Worm (Caenorhabditis elegans) whole organism, young adult: ENCODE results near the gene eco-1.

Experiments used
- B0261.1 ChIP-seq: sonication (generic microtip); optimal IDR thresholded peaks from 2 replicates; lab custom pipeline; 2016; ENCODE audit warnings: mild to moderate bottlenecking, missing genetic modification characterization, moderate library complexity, missing compliant biosample characterization
- F23B12.7 ChIP-seq: sonication (generic microtip); optimal IDR thresholded peaks from 2 replicates; lab custom pipeline; 2017; ENCODE audit warnings: missing genetic modification characterization, mild to moderate bottlenecking, missing compliant biosample characterization, antibody characterized with exemption, moderate library complexity; ENCODE audit not compliant: insufficient read depth
- F37B4.10 ChIP-seq: fragments of 200-800 bp; sonication (Bioruptor generic); IDR thresholded peaks from 2 replicates; pipeline ENCODE4 v1.3.6; 2022; ENCODE audit warnings: missing genetic modification characterization, missing compliant biosample characterization
- F52B5.7 ChIP-seq: sonication (generic microtip); optimal IDR thresholded peaks from 2 replicates; lab custom pipeline; 2016; ENCODE audit warnings: mild to moderate bottlenecking, missing genetic modification characterization, missing compliant biosample characterization
- F57A8.1 ChIP-seq: fragments of 200-800 bp; sonication (Bioruptor generic); optimal IDR thresholded peaks from 2 replicates; lab custom pipeline; 2018; ENCODE audit warnings: mild to moderate bottlenecking, missing genetic modification characterization, moderate library complexity, missing compliant biosample characterization
- K12H6.12 ChIP-seq: fragments of 200-800 bp; sonication (Bioruptor generic); optimal IDR thresholded peaks from 2 replicates; lab custom pipeline; 2018; ENCODE audit warnings: mild to moderate bottlenecking, missing genetic modification characterization, missing compliant biosample characterization
- T26A5.8 ChIP-seq: sonication (generic microtip); optimal IDR thresholded peaks from 2 replicates; lab custom pipeline; 2016; ENCODE audit warnings: missing genetic modification characterization, missing compliant biosample characterization
- Y56A3A.18 ChIP-seq: fragments of 200-800 bp; sonication (Bioruptor generic); IDR thresholded peaks from 2 replicates; pipeline ENCODE4 v1.3.6; 2022; ENCODE audit warnings: missing genetic modification reagents, missing genetic modification characterization, missing compliant biosample characterization
- ZK185.1 ChIP-seq: sonication (generic microtip); optimal IDR thresholded peaks from 2 replicates; lab custom pipeline; 2016; ENCODE audit warnings: mild to moderate bottlenecking, missing genetic modification characterization, missing compliant biosample characterization; ENCODE audit not compliant: poor library complexity, severe bottlenecking
- atf-7 ChIP-seq: sonication (generic microtip); optimal IDR thresholded peaks from 2 replicates; lab custom pipeline; 2017; ENCODE audit warnings: mild to moderate bottlenecking, missing genetic modification characterization, missing compliant biosample characterization
- bed-2 ChIP-seq: fragments of 200-800 bp; sonication (Bioruptor generic); IDR thresholded peaks from 2 replicates; pipeline ENCODE4 v1.3.6; 2022; ENCODE audit warnings: missing genetic modification reagents, missing genetic modification characterization, missing compliant biosample characterization
- cebp-1 ChIP-seq, 2 experiments: fragments of 200-800 bp in 1 of 2; sonication (Bioruptor generic) in 1 of 2; sonication (generic microtip) in 1 of 2; IDR thresholded peaks in 1 of 2; optimal IDR thresholded peaks in 1 of 2; 2 replicates each; pipeline versions ENCODE4 v1.3.6 to Lab custom; 2017 to 2022; ENCODE audit warnings: missing compliant biosample characterization in 2 of 2, missing genetic modification characterization in 2 of 2, mild to moderate bottlenecking in 1 of 2, missing genetic modification reagents in 1 of 2, moderate library complexity in 1 of 2
- ceh-100 ChIP-seq: fragments of 200-800 bp; sonication (Bioruptor generic); IDR thresholded peaks from 2 replicates; pipeline ENCODE4 v1.3.6; 2022; ENCODE audit warnings: missing genetic modification reagents, missing genetic modification characterization, missing compliant biosample characterization
- ceh-58 ChIP-seq: fragments of 200-800 bp; sonication (Bioruptor generic); IDR thresholded peaks from 2 replicates; pipeline ENCODE4 v1.3.6; 2022; ENCODE audit warnings: missing genetic modification characterization, missing compliant biosample characterization
- chd-7 ChIP-seq: sonication (generic microtip); optimal IDR thresholded peaks from 2 replicates; lab custom pipeline; 2016; ENCODE audit warnings: mild to moderate bottlenecking, missing genetic modification characterization, moderate library complexity, missing compliant biosample characterization
- die-1 ChIP-seq: sonication (generic microtip); optimal IDR thresholded peaks from 2 replicates; lab custom pipeline; 2016; ENCODE audit warnings: missing genotype, mild to moderate bottlenecking, missing genetic modification characterization, missing compliant biosample characterization
- dox-1 ChIP-seq: fragments of 200-800 bp; sonication (Bioruptor generic); IDR thresholded peaks from 2 replicates; pipeline ENCODE4 v1.3.6; 2022; ENCODE audit warnings: missing genetic modification reagents, missing genetic modification characterization, missing compliant biosample characterization
- efl-1 ChIP-seq: fragments of 150-350 bp; optimal IDR thresholded peaks from 2 replicates; lab custom pipeline; 2014; ENCODE audit warnings: missing biosample characterization, missing genetic modification reagents, missing genetic modification characterization
- egl-44 ChIP-seq: fragments of 200-800 bp; sonication (Bioruptor generic); IDR thresholded peaks from 2 replicates; pipeline ENCODE4 v1.3.6; 2022; ENCODE audit warnings: missing genetic modification reagents, missing genetic modification characterization, missing compliant biosample characterization
- fkh-3 ChIP-seq: sonication (generic microtip); optimal IDR thresholded peaks from 2 replicates; lab custom pipeline; 2016; ENCODE audit warnings: mild to moderate bottlenecking, missing genetic modification characterization, missing compliant biosample characterization
- him-1 ChIP-seq: sonication (generic microtip); optimal IDR thresholded peaks from 2 replicates; lab custom pipeline; 2016; ENCODE audit warnings: missing genotype, missing genetic modification reagents, missing genetic modification characterization, missing compliant biosample characterization
- hlh-12 ChIP-seq: sonication (generic microtip); optimal IDR thresholded peaks from 2 replicates; lab custom pipeline; 2016; ENCODE audit warnings: missing genetic modification characterization, missing compliant biosample characterization
- hlh-26 ChIP-seq: fragments of 200-800 bp; sonication (Bioruptor generic); conservative IDR thresholded peaks from 2 replicates; pipeline ENCODE4 v1.3.6; 2022; ENCODE audit warnings: missing genetic modification reagents, missing genetic modification characterization, missing compliant biosample characterization
- hmg-1.2 ChIP-seq: fragments of 200-800 bp; sonication (Bioruptor generic); IDR thresholded peaks from 2 replicates; pipeline ENCODE4 v1.3.6; 2022; ENCODE audit warnings: missing genetic modification reagents, missing genetic modification characterization, missing compliant biosample characterization
- lin-54 ChIP-seq: fragments of 200-800 bp; sonication (Bioruptor generic); optimal IDR thresholded peaks from 2 replicates; lab custom pipeline; 2018; ENCODE audit warnings: mild to moderate bottlenecking, missing genetic modification characterization, missing compliant biosample characterization
- lsy-27 ChIP-seq: sonication (generic microtip); optimal IDR thresholded peaks from 2 replicates; lab custom pipeline; 2017; ENCODE audit warnings: missing genetic modification characterization, mild to moderate bottlenecking, missing compliant biosample characterization, antibody characterized with exemption, missing genotype, borderline replicate concordance; ENCODE audit not compliant: insufficient read depth
- madf-6 ChIP-seq: fragments of 200-800 bp; sonication (Bioruptor generic); IDR thresholded peaks from 2 replicates; pipeline ENCODE4 v1.3.6; 2022; ENCODE audit warnings: missing genetic modification reagents, missing genetic modification characterization, missing compliant biosample characterization
- mcd-1 ChIP-seq: fragments of 200-800 bp; sonication (Bioruptor generic); IDR thresholded peaks from 2 replicates; pipeline ENCODE4 v1.3.6; 2022; ENCODE audit warnings: missing genetic modification reagents, missing genetic modification characterization, missing compliant biosample characterization
- nhr-80 ChIP-seq: sonication (generic microtip); optimal IDR thresholded peaks from 2 replicates; lab custom pipeline; 2016; ENCODE audit warnings: missing genetic modification characterization, missing compliant biosample characterization
- pha-4 ChIP-seq: fragments of 150-350 bp; sonication (generic microtip); optimal IDR thresholded peaks from 2 replicates; lab custom pipeline; 2014; ENCODE audit warnings: missing biosample characterization, missing genetic modification reagents, missing genetic modification characterization
- repo-1 ChIP-seq: sonication (generic microtip); optimal IDR thresholded peaks from 2 replicates; lab custom pipeline; 2017; ENCODE audit warnings: mild to moderate bottlenecking, missing genetic modification characterization, missing compliant biosample characterization
- snpc-1.3 ChIP-seq: sonication (generic microtip); optimal IDR thresholded peaks from 2 replicates; lab custom pipeline; 2017; ENCODE audit warnings: missing genetic modification characterization, mild to moderate bottlenecking, missing compliant biosample characterization, antibody characterized with exemption, moderate library complexity, missing genotype, missing genetic modification reagents; ENCODE audit not compliant: insufficient read depth
- snpc-4 ChIP-seq, 5 experiments: fragments of 150-350 bp in 1 of 5; sonication (generic microtip) in 4 of 5; optimal IDR thresholded peaks; 2 replicates each; lab custom pipeline; 2014 to 2018; ENCODE audit warnings: missing genetic modification characterization in 5 of 5, missing biosample characterization in 3 of 5, antibody characterized with exemption in 2 of 5, mild to moderate bottlenecking in 2 of 5, missing compliant biosample characterization in 2 of 5, missing genotype in 2 of 5, moderate library complexity in 2 of 5, missing genetic modification reagents in 1 of 5
- somi-1 ChIP-seq: fragments of 200-800 bp; sonication (Bioruptor generic); optimal IDR thresholded peaks from 2 replicates; lab custom pipeline; 2018; ENCODE audit warnings: mild to moderate bottlenecking, missing genetic modification characterization, missing compliant biosample characterization
- tbp1 ChIP-seq: fragments of 200-800 bp; sonication (Bioruptor generic); optimal IDR thresholded peaks from 2 replicates; lab custom pipeline; 2018; ENCODE audit warnings: mild to moderate bottlenecking, missing genetic modification characterization, missing compliant biosample characterization
- unc-130 ChIP-seq: sonication (generic microtip); optimal IDR thresholded peaks from 2 replicates; lab custom pipeline; 2016; ENCODE audit warnings: missing genetic modification reagents, missing genetic modification characterization, missing compliant biosample characterization
- unc-62 ChIP-seq: fragments of 150-350 bp; optimal IDR thresholded peaks from 2 replicates; lab custom pipeline; 2014; ENCODE audit warnings: missing biosample characterization, missing genetic modification reagents, missing genetic modification characterization
- zim-3 ChIP-seq: sonication (generic microtip); optimal IDR thresholded peaks from 2 replicates; lab custom pipeline; 2017; ENCODE audit warnings: mild to moderate bottlenecking, missing genetic modification characterization, moderate library complexity, missing compliant biosample characterization

The eco-1 gene

DNA sequence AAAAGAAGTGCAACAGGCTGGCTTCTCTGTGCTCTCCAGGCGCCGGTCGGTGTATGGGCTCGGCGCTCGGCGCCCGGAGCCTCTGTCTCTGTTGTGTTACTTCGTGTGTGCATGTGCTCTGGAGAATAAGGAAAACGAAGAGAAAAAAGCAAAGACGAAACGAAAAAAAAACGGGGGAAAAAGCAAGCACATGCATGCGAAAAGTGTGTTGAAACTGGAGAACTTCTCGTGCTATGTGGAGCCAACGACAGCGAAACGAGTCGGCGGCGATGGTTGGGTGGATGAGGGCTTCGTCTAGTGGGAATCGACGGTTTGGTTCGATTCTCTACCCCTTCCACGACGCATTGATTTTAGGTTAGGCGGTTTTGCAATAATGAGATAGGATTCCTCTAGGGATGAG lies 28.5 kb upstream of the eco-1 start (continued):
- TF ChIP-seq K12H6.12 (tag; lab: Kevin White, UChicago): peak; percentile 35
- peak; percentile 86 for TF ChIP-seq repo-1 (tag; lab: Kevin White, UChicago)
- no peak for TF ChIP-seq ZK185.1 (tag; lab: Kevin White, UChicago)
- no peak for TF ChIP-seq T26A5.8 (tag; lab: Kevin White, UChicago)
- no peak for TF ChIP-seq unc-62 (GFP tag; lab: Kevin White, UChicago)
- peak; percentile 35 for TF ChIP-seq die-1 (tag; lab: Kevin White, UChicago)
- no peak for TF ChIP-seq F52B5.7 (tag; lab: Kevin White, UChicago)
- TF ChIP-seq snpc-4 (GFP tag; optimal IDR thresholded peaks at IDR 0.05; lab: Kevin White, UChicago): no peak
- TF ChIP-seq snpc-4 (tag; optimal IDR thresholded peaks at IDR 0.05; lab: Kevin White, UChicago): peak in 3 of 4 experiments; percentile 69 to 75 (median 72)
- no peak for TF ChIP-seq cebp-1 (GFP tag; IDR thresholded peaks at IDR 0.05; lab: Robert Waterston, UW)
- peak; percentile 81 for TF ChIP-seq cebp-1 (tag; optimal IDR thresholded peaks at IDR 0.05; lab: Kevin White, UChicago)
- TF ChIP-seq F57A8.1 (GFP tag; lab: Kevin White, UChicago): no peak
- TF ChIP-seq egl-44 (GFP tag; lab: Robert Waterston, UW): no peak
- TF ChIP-seq zim-3 (tag; lab: Kevin White, UChicago): peak; percentile 29
- TF ChIP-seq dox-1: peak; percentile 73
- TF ChIP-seq chd-7 (tag; lab: Kevin White, UChicago): peak; percentile 8
- TF ChIP-seq F23B12.7: peak; percentile 8
- TF ChIP-seq hlh-26 (GFP tag; lab: Robert Waterston, UW): no peak
- TF ChIP-seq Y56A3A.18 (GFP tag; lab: Robert Waterston, UW): peak; percentile 68; the same call in 1 of the 2 replicates
- TF ChIP-seq lsy-27: no peak
- TF ChIP-seq hmg-1.2 (GFP tag; lab: Robert Waterston, UW): peak; percentile 59
- TF ChIP-seq hlh-12 (tag; lab: Kevin White, UChicago): no peak
- TF ChIP-seq madf-6 (GFP tag; lab: Robert Waterston, UW): 0 out of 2 replicates have a peak, but pooled peaks have one; percentile 14
- peak; percentile 6 for TF ChIP-seq lin-54 (GFP tag; lab: Kevin White, UChicago)
- no peak for TF ChIP-seq ceh-58 (GFP tag; lab: Robert Waterston, UW)
- peak; percentile 67 for TF ChIP-seq B0261.1 (tag; lab: Kevin White, UChicago)
- TF ChIP-seq F37B4.10: no peak
- TF ChIP-seq nhr-80 (tag; lab: Kevin White, UChicago): peak; percentile 77
- peak; percentile 39 for TF ChIP-seq atf-7 (tag; lab: Kevin White, UChicago)
- TF ChIP-seq unc-130 (GFP tag; lab: Kevin White, UChicago): no peak
- no peak for TF ChIP-seq ceh-100 (GFP tag; lab: Robert Waterston, UW)
- no peak for TF ChIP-seq somi-1
- TF ChIP-seq efl-1 (GFP tag; lab: Kevin White, UChicago): no peak
- peak; percentile 18 for TF ChIP-seq fkh-3 (tag; lab: Kevin White, UChicago)
- TF ChIP-seq pha-4: no peak
- TF ChIP-seq snpc-1.3: no peak
- TF ChIP-seq him-1 (tag; lab: Kevin White, UChicago): no peak
- no peak for TF ChIP-seq bed-2 (GFP tag; lab: Robert Waterston, UW)

- peak; percentile 37 for TF ChIP-seq tbp1 (GFP tag; lab: Kevin White, UChicago)
- 0 out of 2 replicates have a peak, but pooled peaks have one; percentile 23 for TF ChIP-seq ceh-100 (GFP tag; lab: Robert Waterston, UW)
- peak; percentile 64 for TF ChIP-seq mcd-1 (GFP tag; lab: Robert Waterston, UW)
Measured at ce11 chrIII:7386539-7386938, 27.6 kb upstream of the eco-1 start.
